Fruit fly (Drosophila melanogaster) S2 (cell line): Measurements from ENCODE around the gene CG4360.

Experiments
- CG8478 ChIP-seq: fragments of >200 bp; optimal IDR thresholded peaks from 2 replicates; lab custom pipeline; 2018
- CTCF ChIP-seq, 2 experiments: fragments of >200 bp; optimal IDR thresholded peaks; 2 replicates each; lab custom pipeline; 2018

DNA sequence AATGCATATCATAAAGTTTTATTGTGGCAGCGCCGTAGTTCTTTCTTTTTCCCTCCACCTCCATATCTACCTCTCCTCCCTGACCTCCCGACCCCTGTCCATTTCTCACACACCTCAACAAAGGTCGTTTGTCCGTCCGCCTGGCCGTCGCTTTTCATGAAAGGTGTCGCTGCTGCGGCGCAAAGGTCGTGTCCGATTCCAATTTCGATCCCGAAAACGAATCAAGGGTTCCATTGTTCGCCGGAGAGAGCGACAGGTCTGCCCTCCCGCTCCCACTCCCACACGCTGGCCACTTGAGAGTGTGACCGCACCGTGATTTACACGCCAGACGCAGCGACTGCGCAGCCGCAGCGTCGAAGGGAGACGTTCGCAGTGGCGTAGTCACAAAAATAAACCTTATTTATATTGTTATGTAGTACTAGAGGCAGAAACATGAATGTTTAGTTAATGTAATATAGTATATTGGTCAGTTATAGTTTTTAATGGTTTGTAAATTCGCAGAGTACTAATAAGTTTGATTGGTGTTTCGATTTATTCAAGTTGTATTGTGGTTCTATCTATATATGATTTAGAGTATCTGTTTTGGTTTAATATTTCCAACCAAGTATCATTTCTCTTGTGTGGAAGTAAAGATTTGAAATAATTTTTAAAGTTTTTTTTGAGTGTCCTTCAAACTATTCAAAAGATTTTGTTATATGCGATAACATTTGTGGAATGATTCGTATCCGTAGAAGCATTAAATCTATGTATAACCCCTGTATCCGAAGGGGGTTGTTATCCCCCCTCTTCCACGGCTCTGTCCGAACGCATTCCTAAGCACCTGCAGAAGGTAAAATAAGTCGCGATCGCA, 35.5 kb downstream of the CG4360 start:
- TF ChIP-seq CTCF (optimal IDR thresholded peaks at IDR 0.05; lab: Kevin White, UChicago), result peak in 1 of 2 experiments; percentile 27
- no peak for TF ChIP-seq CG8478 (lab: Kevin White, UChicago)
